Fruit fly (Drosophila melanogaster): ENCODE data around the gene Eip75B.

dm6 chr3L:17940988-17941387 lies 123.5 kb downstream of the Eip75B start:
- TF ChIP-seq ovo (GFP tag; optimal IDR thresholded peaks at IDR 0.05) (no peak), CG5204 (GFP tag; optimal IDR thresholded peaks at IDR 0.05) (no peak), cnc (optimal IDR thresholded peaks at IDR 0.05) (no peak), kay (GFP tag; ENCODE audit: borderline replicate concordance) (no peak), CG12768 (GFP tag; optimal IDR thresholded peaks at IDR 0.05) (no peak), CG7101 (tag; optimal IDR thresholded peaks at IDR 0.05) (no peak)

Measured in whole organism, adult.